Fruit fly (Drosophila melanogaster) whole organism, wandering third instar larva: ENCODE results near the gene Mst36Fb.

Source experiments
- Abd-B ChIP-seq: fragments of >200 bp; optimal IDR thresholded peaks from 2 replicates; lab custom pipeline; 2017; ENCODE audit warnings: missing biosample characterization, missing genetic modification characterization
- CG32264 ChIP-seq: fragments of 200-800 bp; sonication (Bioruptor generic); optimal IDR thresholded peaks from 2 replicates; lab custom pipeline; 2016; ENCODE audit warnings: missing biosample characterization, missing genetic modification characterization
- CG9705 ChIP-seq: fragments of 200-800 bp; sonication (Bioruptor generic); optimal IDR thresholded peaks from 2 replicates; lab custom pipeline; 2018; ENCODE audit warnings: missing biosample characterization, mild to moderate bottlenecking, missing genetic modification characterization
- CrebA ChIP-seq: fragments of 200-800 bp; sonication (Bioruptor generic); optimal IDR thresholded peaks from 2 replicates; lab custom pipeline; 2016; ENCODE audit warnings: missing biosample characterization, mild to moderate bottlenecking, missing genetic modification characterization, borderline replicate concordance
- Dfd ChIP-seq: fragments of >200 bp; optimal IDR thresholded peaks from 2 replicates; lab custom pipeline; 2017; ENCODE audit warnings: missing biosample characterization, missing genetic modification characterization
- Dif ChIP-seq: fragments of 200-275, 200-300 bp; sonication (Bioruptor generic); optimal IDR thresholded peaks from 2 replicates; lab custom pipeline; 2018; ENCODE audit warnings: missing biosample characterization, missing genetic modification characterization; ENCODE audit not compliant: partially characterized antibody
- GATAd ChIP-seq: sonication (Bioruptor generic); optimal IDR thresholded peaks from 2 replicates; lab custom pipeline; 2016; ENCODE audit warnings: missing biosample characterization, missing genetic modification characterization
- HLH106 ChIP-seq: fragments of 200-800 bp; optimal IDR thresholded peaks from 3 replicates; lab custom pipeline; 2019; ENCODE audit warnings: missing biosample characterization, mild to moderate bottlenecking, missing genetic modification characterization, moderate library complexity
- Hnf4 ChIP-seq: fragments of 200-800 bp; sonication (Bioruptor generic); optimal IDR thresholded peaks from 2 replicates; lab custom pipeline; 2016; ENCODE audit warnings: missing biosample characterization, mild to moderate bottlenecking, missing genetic modification characterization
- Hr78 ChIP-seq: fragments of >200 bp; optimal IDR thresholded peaks from 2 replicates; lab custom pipeline; 2017; ENCODE audit warnings: missing biosample characterization, missing genetic modification characterization
- Hr83 ChIP-seq: fragments of 200-300 bp; sonication (Bioruptor generic); optimal IDR thresholded peaks from 2 replicates; lab custom pipeline; 2016; ENCODE audit warnings: missing biosample characterization, mild to moderate bottlenecking, missing genetic modification characterization, moderate library complexity; ENCODE audit not compliant: poor library complexity, severe bottlenecking
- Jra ChIP-seq: sonication (Bioruptor generic); optimal IDR thresholded peaks from 2 replicates; lab custom pipeline; 2016; ENCODE audit warnings: missing biosample characterization, missing genetic modification characterization
- Mio ChIP-seq: sonication (Bioruptor generic); optimal IDR thresholded peaks from 2 replicates; lab custom pipeline; 2016; ENCODE audit warnings: missing biosample characterization, missing genetic modification characterization
- Myc ChIP-seq: fragments of >200 bp; optimal IDR thresholded peaks from 2 replicates; lab custom pipeline; 2017
- N ChIP-seq: fragments of >200 bp; optimal IDR thresholded peaks from 2 replicates; lab custom pipeline; 2018; ENCODE audit warnings: missing biosample characterization, missing external identifiers, missing genetic modification characterization
- OdsH ChIP-seq: fragments of 200-800 bp; sonication (Bioruptor generic); optimal IDR thresholded peaks from 2 replicates; lab custom pipeline; 2016; ENCODE audit warnings: missing biosample characterization, mild to moderate bottlenecking, missing genetic modification characterization
- Rel ChIP-seq, 2 experiments: fragments of 200-800 bp; sonication (Bioruptor generic) in 1 of 2; optimal IDR thresholded peaks; 2 replicates in 1 of 2; 3 replicates in 1 of 2; lab custom pipeline; 2016 to 2019; ENCODE audit warnings: mild to moderate bottlenecking in 2 of 2, missing biosample characterization in 2 of 2, missing genetic modification characterization in 2 of 2, moderate library complexity in 1 of 2
- Sp1 ChIP-seq: fragments of 200-800 bp; sonication (Bioruptor generic); optimal IDR thresholded peaks from 3 replicates; lab custom pipeline; 2019; ENCODE audit warnings: missing biosample characterization, mild to moderate bottlenecking, missing genetic modification characterization, moderate library complexity
- Vsx2 ChIP-seq: fragments of 200-300, 225-300 bp; sonication (Bioruptor generic); optimal IDR thresholded peaks from 2 replicates; lab custom pipeline; 2018; ENCODE audit warnings: missing biosample characterization, missing genetic modification characterization; ENCODE audit not compliant: partially characterized antibody
- br ChIP-seq: fragments of 200-800 bp; sonication (Bioruptor generic); optimal IDR thresholded peaks from 2 replicates; lab custom pipeline; 2016; ENCODE audit warnings: missing biosample characterization, missing genetic modification characterization
- brk ChIP-seq: fragments of 200-800 bp; sonication (Bioruptor generic); optimal IDR thresholded peaks from 2 replicates; lab custom pipeline; 2016; ENCODE audit warnings: missing biosample characterization, mild to moderate bottlenecking, missing genetic modification characterization
- dl ChIP-seq, 2 experiments: fragments of 175-275, 200-275 bp in 1 of 2; fragments of 200-275 bp in 1 of 2; sonication (Bioruptor generic); optimal IDR thresholded peaks; lab custom pipeline; 2018; ENCODE audit warnings: mild to moderate bottlenecking in 2 of 2, missing biosample characterization in 2 of 2, missing genetic modification characterization in 2 of 2, moderate library complexity in 2 of 2; ENCODE audit not compliant: partially characterized antibody in 2 of 2, insufficient read depth in 1 of 2
- dmrt93B ChIP-seq: fragments of 200-800 bp; sonication (Bioruptor generic); optimal IDR thresholded peaks from 2 replicates; lab custom pipeline; 2018; ENCODE audit warnings: missing biosample characterization, mild to moderate bottlenecking, missing genetic modification characterization
- dsf ChIP-seq: sonication (Bioruptor generic); optimal IDR thresholded peaks from 2 replicates; lab custom pipeline; 2016; ENCODE audit warnings: missing biosample characterization, missing genetic modification characterization, borderline replicate concordance
- ey ChIP-seq: fragments of 200-800 bp; sonication (Bioruptor generic); optimal IDR thresholded peaks from 2 replicates; lab custom pipeline; 2016; ENCODE audit warnings: missing biosample characterization, missing genetic modification characterization
- foxo ChIP-seq, 2 experiments: fragments of 200-800 bp; sonication (Bioruptor generic); optimal IDR thresholded peaks; 2 replicates in 1 of 2; 3 replicates in 1 of 2; lab custom pipeline; 2016 to 2017; ENCODE audit warnings: missing biosample characterization in 2 of 2, missing genetic modification characterization in 2 of 2
- fru ChIP-seq: fragments of 200-800 bp; sonication (Bioruptor generic); optimal IDR thresholded peaks from 3 replicates; lab custom pipeline; 2016; ENCODE audit warnings: missing biosample characterization, mild to moderate bottlenecking, missing genetic modification characterization
- h ChIP-seq: fragments of 200-800 bp; sonication (Bioruptor generic); optimal IDR thresholded peaks from 3 replicates; lab custom pipeline; 2016; ENCODE audit warnings: missing biosample characterization, mild to moderate bottlenecking, missing genetic modification characterization
- jim ChIP-seq: fragments of 175-275, 200-325 bp; sonication (Bioruptor generic); optimal IDR thresholded peaks from 2 replicates; lab custom pipeline; 2016; ENCODE audit warnings: missing biosample characterization, mild to moderate bottlenecking, missing genetic modification characterization
- lola ChIP-seq: fragments of >200 bp; optimal IDR thresholded peaks from 2 replicates; lab custom pipeline; 2017; ENCODE audit warnings: missing biosample characterization, missing genetic modification characterization
- pan ChIP-seq: fragments of >200 bp; optimal IDR thresholded peaks from 2 replicates; lab custom pipeline; 2017
- psq ChIP-seq: fragments of 200-800 bp; sonication (Bioruptor generic); optimal IDR thresholded peaks from 3 replicates; lab custom pipeline; 2017; ENCODE audit warnings: missing biosample characterization, mild to moderate bottlenecking, missing genetic modification characterization, moderate library complexity
- rgr ChIP-seq: fragments of 200-800 bp; sonication (Bioruptor generic); optimal IDR thresholded peaks from 3 replicates; lab custom pipeline; 2016; ENCODE audit warnings: missing biosample characterization, mild to moderate bottlenecking, missing genetic modification characterization
- sage ChIP-seq: fragments of 200-800 bp; sonication (Bioruptor generic); optimal IDR thresholded peaks from 2 replicates; lab custom pipeline; 2016; ENCODE audit warnings: missing biosample characterization, mild to moderate bottlenecking, missing genetic modification characterization
- sv ChIP-seq: fragments of 200-800 bp; sonication (Bioruptor generic); optimal IDR thresholded peaks from 3 replicates; lab custom pipeline; 2016; ENCODE audit warnings: missing biosample characterization, missing genetic modification characterization
- tai ChIP-seq: sonication (Bioruptor generic); optimal IDR thresholded peaks from 2 replicates; lab custom pipeline; 2016; ENCODE audit warnings: missing biosample characterization, missing genetic modification characterization
- usp ChIP-seq: fragments of >200 bp; optimal IDR thresholded peaks from 2 replicates; lab custom pipeline; 2017; ENCODE audit warnings: missing biosample characterization, missing genetic modification characterization
- woc ChIP-seq: sonication (Bioruptor generic); optimal IDR thresholded peaks from 2 replicates; lab custom pipeline; 2016; ENCODE audit warnings: missing biosample characterization, mild to moderate bottlenecking, missing genetic modification characterization

Mst36Fb gene

DNA sequence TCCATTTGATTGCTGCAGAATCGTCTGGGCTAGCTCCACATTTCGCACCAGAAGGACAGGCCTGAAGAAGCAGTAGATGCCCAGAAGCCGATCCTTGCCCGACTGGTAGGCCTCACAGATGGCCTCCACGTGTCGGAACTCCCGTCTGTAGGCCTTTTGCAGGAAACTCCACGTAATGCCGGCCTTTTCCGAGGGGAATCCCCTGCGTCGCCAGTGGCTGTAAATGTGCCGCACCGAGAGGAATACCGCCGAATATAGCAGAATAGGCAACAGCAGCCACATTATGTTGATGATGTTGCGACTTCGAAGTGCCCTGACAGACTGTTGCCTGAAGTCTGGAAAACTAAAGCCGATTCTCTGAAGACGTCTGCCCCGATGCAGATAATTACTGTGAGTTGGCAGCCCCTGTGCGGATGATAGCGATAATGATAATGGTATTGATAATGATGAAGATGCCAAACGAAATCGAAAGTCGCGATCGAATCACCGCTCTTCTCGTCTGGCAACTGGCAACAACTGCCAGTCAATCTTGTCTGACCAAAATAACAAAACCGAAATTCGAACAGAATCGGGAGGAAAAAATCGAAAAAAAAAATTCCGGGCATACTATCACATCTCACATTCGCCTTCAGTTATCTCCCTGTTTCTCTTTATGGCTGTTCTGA lies 22.1 kb downstream of the Mst36Fb start, which contains the start of gene Cyp310a1:
Gene Cyp310a1 (minus strand): TSS at position 348 of the 665 bp plus-strand sequence.
- TF ChIP-seq Hr83 (GFP tag; lab: Kevin White, UChicago) (no peak), Hr78 (no peak), Rel (GFP tag; optimal IDR thresholded peaks at IDR 0.05; lab: Kevin White, UChicago) (no peak), Rel (tag; optimal IDR thresholded peaks at IDR 0.05; lab: Kevin White, UChicago) (peak; percentile 83), CG9705 (no peak), Jra (GFP tag; lab: Kevin White, UChicago) (no peak)
- TF ChIP-seq, all 38 proteins: peak for 1

DNA sequence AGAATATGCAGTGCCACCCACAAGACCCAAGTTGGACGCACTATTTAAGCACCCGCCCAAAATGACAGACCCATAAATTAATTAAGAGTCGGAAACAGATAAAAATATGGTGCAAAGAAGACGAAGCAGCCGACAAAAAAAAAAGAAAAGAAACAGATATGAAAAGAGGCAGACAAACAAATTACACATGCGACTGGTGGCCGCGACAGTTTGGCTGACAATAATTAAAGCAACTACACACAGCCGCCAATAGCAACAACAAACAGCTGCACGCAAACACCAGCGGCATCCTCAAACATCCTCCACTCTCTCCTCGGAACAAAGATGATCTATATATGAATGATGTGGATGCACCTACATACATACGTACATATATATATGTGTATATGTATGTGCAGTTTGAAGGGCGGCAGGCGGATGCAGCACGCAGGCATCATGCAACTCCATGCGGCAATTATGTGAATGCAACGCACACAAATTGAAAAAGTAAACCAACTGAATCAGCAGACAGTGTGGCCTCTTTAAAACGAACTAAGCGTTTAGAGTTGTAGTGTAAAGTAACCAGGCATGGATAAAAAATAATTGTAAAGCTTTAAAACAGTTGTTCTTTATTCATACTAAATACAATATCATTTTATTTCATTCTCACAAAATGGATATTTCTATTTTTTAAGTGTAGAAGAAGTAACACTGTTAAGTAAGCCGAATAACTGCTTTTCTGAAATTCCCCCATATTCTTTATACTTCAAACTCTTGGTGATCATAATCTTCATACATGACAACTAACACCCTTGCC lies 26.8 kb downstream of the Mst36Fb start:
- no peak for TF ChIP-seq dmrt93B (GFP tag; lab: Kevin White, UChicago)
- TF ChIP-seq rgr (GFP tag; lab: Kevin White, UChicago) = peak; percentile 20
- TF ChIP-seq br = peak; percentile 22
- TF ChIP-seq Dfd (GFP tag; lab: Kevin White, UChicago) = no peak
- no peak for TF ChIP-seq brk
- no peak for TF ChIP-seq sv (GFP tag; lab: Kevin White, UChicago)
- no peak for TF ChIP-seq lola
- TF ChIP-seq Dif (GFP tag; lab: Kevin White, UChicago) = no peak
- no peak for TF ChIP-seq tai (GFP tag; lab: Kevin White, UChicago)
- TF ChIP-seq usp (GFP tag; lab: Kevin White, UChicago) = no peak
- TF ChIP-seq jim (GFP tag; lab: Kevin White, UChicago) = no peak
- peak; percentile 44 for TF ChIP-seq Hnf4 (GFP tag; lab: Kevin White, UChicago)
- TF ChIP-seq CrebA = no peak
- TF ChIP-seq Rel (GFP tag; optimal IDR thresholded peaks at IDR 0.05; lab: Kevin White, UChicago) = no peak
- no peak for TF ChIP-seq Rel (tag; optimal IDR thresholded peaks at IDR 0.05; lab: Kevin White, UChicago)
- TF ChIP-seq CG32264 (GFP tag; lab: Kevin White, UChicago) = no peak
- no peak for TF ChIP-seq dsf (GFP tag; lab: Kevin White, UChicago)
- peak; percentile 10 for TF ChIP-seq woc
- peak; percentile 47 for TF ChIP-seq OdsH (GFP tag; lab: Kevin White, UChicago)
- no peak for TF ChIP-seq Vsx2
- peak; percentile 62 for TF ChIP-seq fru (GFP tag; lab: Kevin White, UChicago)
- no peak for TF ChIP-seq Jra (GFP tag; lab: Kevin White, UChicago)
- no peak for TF ChIP-seq GATAd
- TF ChIP-seq CG9705 = no peak
- no peak for TF ChIP-seq N (GFP tag; lab: Kevin White, UChicago)
- no peak for TF ChIP-seq HLH106 (tag; lab: Kevin White, UChicago)
- TF ChIP-seq Hr78 = no peak
- no peak for TF ChIP-seq Myc (lab: Kevin White, UChicago)
- TF ChIP-seq Sp1 (GFP tag; lab: Kevin White, UChicago) = peak; percentile 40
- TF ChIP-seq psq (GFP tag; lab: Kevin White, UChicago) = peak; percentile 58
- TF ChIP-seq ey (GFP tag; lab: Kevin White, UChicago) = peak; percentile 20
- TF ChIP-seq Hr83 (GFP tag; lab: Kevin White, UChicago) = no peak
- no peak for TF ChIP-seq sage (GFP tag; lab: Kevin White, UChicago)
- TF ChIP-seq dl (GFP tag; optimal IDR thresholded peaks at IDR 0.05; lab: Kevin White, UChicago; ENCODE audit: insufficient read depth in 1 of 2, partially characterized antibody in 2 of 2) = no peak
- no peak for TF ChIP-seq pan
- TF ChIP-seq Mio = no peak
- peak in 1 of 2 experiments; percentile 59 for TF ChIP-seq foxo (GFP tag; optimal IDR thresholded peaks at IDR 0.05; lab: Kevin White, UChicago)
- no peak for TF ChIP-seq Abd-B (GFP tag; lab: Kevin White, UChicago)
- peak; percentile 44 for TF ChIP-seq h
